Fruit fly (Drosophila melanogaster) whole organism, pupa: Measurements from ENCODE around the gene obe.

ENCODE experiments used
- CG15710 ChIP-seq: fragments of 200-800 bp; sonication (Bioruptor generic); optimal IDR thresholded peaks from 2 replicates; lab custom pipeline; 2018; ENCODE audit warnings: missing biosample characterization, mild to moderate bottlenecking, missing genetic modification characterization, moderate library complexity
- CG17806 ChIP-seq: fragments of 200-800 bp; sonication (Bioruptor generic); optimal IDR thresholded peaks from 2 replicates; lab custom pipeline; 2018; ENCODE audit warnings: missing biosample characterization, mild to moderate bottlenecking, missing genetic modification characterization, moderate library complexity
- CG32121 ChIP-seq: fragments of 200-800 bp; sonication (Bioruptor generic); IDR thresholded peaks from 2 replicates; pipeline ENCODE4 v1.3.6; 2022; ENCODE audit warnings: missing biosample characterization, missing genetic modification characterization
- Snoo ChIP-seq: fragments of 200-800 bp; sonication (Bioruptor generic); optimal IDR thresholded peaks from 3 replicates; lab custom pipeline; 2017; ENCODE audit warnings: missing biosample characterization, mild to moderate bottlenecking, missing genetic modification characterization, inconsistent platforms
- fd96Ca ChIP-seq: fragments of 200-800 bp; sonication (Bioruptor generic); IDR thresholded peaks from 3 replicates; pipeline ENCODE4 v1.3.6; 2022; ENCODE audit warnings: missing biosample characterization, missing genetic modification characterization
- gl ChIP-seq: fragments of 200-800 bp; sonication (Bioruptor generic); optimal IDR thresholded peaks from 2 replicates; lab custom pipeline; 2018; ENCODE audit warnings: missing biosample characterization, mild to moderate bottlenecking, missing genetic modification characterization

- TF ChIP-seq fd96Ca (GFP tag; lab: Robert Waterston, UW), result no peak
- TF ChIP-seq CG15710, result no peak
- no peak for TF ChIP-seq Snoo (tag; lab: Kevin White, UChicago)
- no peak for TF ChIP-seq CG17806 (tag; lab: Kevin White, UChicago)
- TF ChIP-seq CG32121 (GFP tag; lab: Robert Waterston, UW), result no peak
- TF ChIP-seq gl (tag; lab: Kevin White, UChicago), result no peak
Measured at dm6 chr3R:15542314-15542713, 56.5 kb downstream of the obe start, which contains the start of gene AOX2.
